Fruit fly (Drosophila melanogaster): Measurements from ENCODE around the gene fon.

fon gene

DNA sequence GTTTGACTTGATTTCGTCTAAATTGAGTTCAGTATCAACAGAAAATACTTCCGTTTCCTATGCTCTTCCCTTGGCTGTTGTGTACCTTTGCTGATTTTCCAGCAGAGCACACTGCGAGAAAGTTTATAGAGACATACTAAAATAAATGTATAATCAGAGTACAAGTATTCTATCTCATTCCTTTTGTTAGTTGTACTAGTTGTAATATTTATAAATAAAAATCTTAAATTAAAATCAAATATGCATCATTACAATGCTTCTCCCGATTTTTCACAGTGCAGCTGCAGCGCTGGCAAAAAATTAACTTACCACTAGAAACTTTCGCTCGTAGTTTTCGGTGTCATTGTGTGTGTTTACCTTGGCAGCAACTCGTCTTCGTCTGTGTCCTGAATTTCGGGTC is 51.0 kb downstream of the fon start (continued):
- TF ChIP-seq hth (optimal IDR thresholded peaks at IDR 0.05): no peak
- TF ChIP-seq fd102C (GFP tag; optimal IDR thresholded peaks at IDR 0.05): peak; percentile 70
- TF ChIP-seq cwo (GFP tag; optimal IDR thresholded peaks at IDR 0.05): peak; percentile 44
- peak; percentile 62 for TF ChIP-seq CG7271 (tag; optimal IDR thresholded peaks at IDR 0.05)
- TF ChIP-seq peb (GFP tag; IDR thresholded peaks at IDR 0.05): 0 out of 2 replicates have a peak, but pooled peaks have one; percentile 39
- no peak for TF ChIP-seq Dll (GFP tag; IDR thresholded peaks at IDR 0.05; ENCODE audit: partially characterized antibody)
- peak; percentile 25 for TF ChIP-seq HLH54F (GFP tag; optimal IDR thresholded peaks at IDR 0.05)
- peak; percentile 2 for TF ChIP-seq dm (GFP tag; optimal IDR thresholded peaks at IDR 0.05)
- TF ChIP-seq CG11247 (GFP tag; IDR thresholded peaks at IDR 0.05): no peak
- peak; percentile 59 for TF ChIP-seq az2 (GFP tag; optimal IDR thresholded peaks at IDR 0.05)
- peak; percentile 61 for TF ChIP-seq tio (GFP tag; optimal IDR thresholded peaks at IDR 0.05)
- peak; percentile 54; the same call in 1 of the 2 replicates for TF ChIP-seq Atf6 (GFP tag; IDR thresholded peaks at IDR 0.05)
- peak; percentile 58; the same call in 2 of the 3 replicates for TF ChIP-seq dysf (GFP tag; IDR thresholded peaks at IDR 0.05)
- no peak for TF ChIP-seq fru (optimal IDR thresholded peaks at IDR 0.05)
- no peak for TF ChIP-seq sc (optimal IDR thresholded peaks at IDR 0.05)
- TF ChIP-seq sc (GFP tag; optimal IDR thresholded peaks at IDR 0.05): peak; percentile 45
- TF ChIP-seq psq (GFP tag; optimal IDR thresholded peaks at IDR 0.05): no peak
- peak; percentile 28 for TF ChIP-seq Usf (GFP tag; optimal IDR thresholded peaks at IDR 0.05)
- peak; percentile 39 for TF ChIP-seq Elba2 (GFP tag; optimal IDR thresholded peaks at IDR 0.05)
- TF ChIP-seq CG9727 (GFP tag; optimal IDR thresholded peaks at IDR 0.05): peak; percentile 77
- peak; percentile 37 for TF ChIP-seq nau (GFP tag; optimal IDR thresholded peaks at IDR 0.05)
- peak; percentile 50 for TF ChIP-seq CG10209 (GFP tag; optimal IDR thresholded peaks at IDR 0.05)
- TF ChIP-seq CoRest (tag; optimal IDR thresholded peaks at IDR 0.05): peak; percentile 65
- peak; percentile 57 for TF ChIP-seq Xbp1 (GFP tag; optimal IDR thresholded peaks at IDR 0.05)
- no peak for TF ChIP-seq gro (GFP tag; optimal IDR thresholded peaks at IDR 0.05)
- no peak for TF ChIP-seq chinmo (GFP tag; IDR thresholded peaks at IDR 0.05; ENCODE audit: partially characterized antibody)
- TF ChIP-seq gt (GFP tag; IDR thresholded peaks at IDR 0.05): no peak
- 0 out of 2 replicates have a peak, but pooled peaks have one; percentile 42 for TF ChIP-seq H2.0 (GFP tag; IDR thresholded peaks at IDR 0.05)
- peak; percentile 56; the same call in 1 of the 2 replicates for TF ChIP-seq sob (GFP tag; IDR thresholded peaks at IDR 0.05)
- peak; percentile 40 for TF ChIP-seq CG17385 (GFP tag; optimal IDR thresholded peaks at IDR 0.05)
- no peak for TF ChIP-seq pan (optimal IDR thresholded peaks at IDR 0.05)
- peak in 1 of 2 experiments; percentile 60 for TF ChIP-seq pan (GFP tag; optimal IDR thresholded peaks at IDR 0.05 in 1 of 2, IDR thresholded peaks at IDR 0.05 in 1 of 2)
- no peak; the same call in 1 of the 2 replicates for TF ChIP-seq Awh (GFP tag; IDR thresholded peaks at IDR 0.05)
- TF ChIP-seq D (optimal IDR thresholded peaks at IDR 0.05): no peak
- TF ChIP-seq D (GFP tag; optimal IDR thresholded peaks at IDR 0.05): peak; percentile 47
- TF ChIP-seq Hr3 (GFP tag; optimal IDR thresholded peaks at IDR 0.05): peak; percentile 53
- TF ChIP-seq CG30431 (GFP tag; optimal IDR thresholded peaks at IDR 0.05): peak; percentile 47
- TF ChIP-seq ewg (GFP tag; optimal IDR thresholded peaks at IDR 0.05): peak; percentile 17
- peak; percentile 36; the same call in 1 of the 3 replicates for TF ChIP-seq CG34422 (GFP tag; IDR thresholded peaks at IDR 0.05)
- TF ChIP-seq wor (GFP tag; IDR thresholded peaks at IDR 0.05): no peak
- TF ChIP-seq lab (GFP tag; optimal IDR thresholded peaks at IDR 0.05): peak; percentile 67
- TF ChIP-seq CG32772 (GFP tag; IDR thresholded peaks at IDR 0.05): peak; percentile 64
- 0 out of 2 replicates have a peak, but pooled peaks have one; percentile 28 for TF ChIP-seq wdn (GFP tag; IDR thresholded peaks at IDR 0.05)
- peak; percentile 36 for TF ChIP-seq CG18619 (GFP tag; optimal IDR thresholded peaks at IDR 0.05)
- TF ChIP-seq Ssrp (tag; optimal IDR thresholded peaks at IDR 0.05): peak; percentile 57
- TF ChIP-seq hkb (optimal IDR thresholded peaks at IDR 0.05): no peak
- peak; percentile 63 for TF ChIP-seq hkb (GFP tag; IDR thresholded peaks at IDR 0.05)
- 0 out of 3 replicates have a peak, but pooled peaks have one; percentile 17 for TF ChIP-seq CG14050 (GFP tag; IDR thresholded peaks at IDR 0.05)
- TF ChIP-seq CG9876 (GFP tag; optimal IDR thresholded peaks at IDR 0.05): no peak
- peak; percentile 80 for TF ChIP-seq CG2712 (tag; optimal IDR thresholded peaks at IDR 0.05)
- peak; percentile 47 for TF ChIP-seq CG14441 (GFP tag; IDR thresholded peaks at IDR 0.05)
- TF ChIP-seq CG13424 (tag; optimal IDR thresholded peaks at IDR 0.05): peak; percentile 54
